Worm (Caenorhabditis elegans) whole organism, L4/young adult: ENCODE measurements around the gene Y40B10A.9.
"Not testable (repeated sequence)": the region's sequence is repeated elsewhere in the genome, so short reads cannot be mapped to it uniquely, and the experiment has no call there.

Experiments
- W03F9.2 ChIP-seq: fragments of 150-350 bp; optimal IDR thresholded peaks from 2 replicates; lab custom pipeline; 2014; ENCODE audit warnings: missing biosample characterization, missing genetic modification characterization
- dao-5 ChIP-seq: sonication (generic microtip); optimal IDR thresholded peaks from 2 replicates; lab custom pipeline; 2016; ENCODE audit warnings: missing genotype, missing genetic modification characterization, moderate library complexity, missing compliant biosample characterization
- him-1 ChIP-seq: sonication (generic microtip); optimal IDR thresholded peaks from 2 replicates; lab custom pipeline; 2016; ENCODE audit warnings: missing genotype, missing genetic modification reagents, missing genetic modification characterization, missing compliant biosample characterization

Y40B10A.9 gene

ce11 chrV:2085745-2086267, 13.1 kb upstream of the Y40B10A.9 start, which contains the start of gene F36F12.3:
Gene F36F12.3, plus strand, starts transcription at chrV:2085795.
- TF ChIP-seq W03F9.2 (tag; lab: Kevin White, UChicago); him-1 (tag; lab: Kevin White, UChicago); dao-5: not testable (repeated sequence)

- TF ChIP-seq him-1 (tag; lab: Kevin White, UChicago) (no peak), dao-5 (no peak), W03F9.2 (tag; lab: Kevin White, UChicago) (no peak)
Observed at ce11 chrV:2083869-2084268, 11.2 kb upstream of the Y40B10A.9 start.

ce11 chrV:2081894-2082293, 9.2 kb upstream of the Y40B10A.9 start:
- TF ChIP-seq W03F9.2 (tag; lab: Kevin White, UChicago) (no peak), him-1 (tag; lab: Kevin White, UChicago) (no peak), dao-5 (no peak)

- TF ChIP-seq dao-5 (no peak), him-1 (tag; lab: Kevin White, UChicago) (no peak)
Observed at ce11 chrV:2081269-2081668, 8.6 kb upstream of the Y40B10A.9 start.

- no peak for TF ChIP-seq dao-5
- no peak for TF ChIP-seq him-1 (tag; lab: Kevin White, UChicago)
- TF ChIP-seq W03F9.2 (tag; lab: Kevin White, UChicago) = no peak
Observed at ce11 chrV:2076043-2076442, 3.3 kb upstream of the Y40B10A.9 start.

- TF ChIP-seq W03F9.2 (tag; lab: Kevin White, UChicago) (no peak), him-1 (tag; lab: Kevin White, UChicago) (no peak), dao-5 (no peak)
Observed at ce11 chrV:2068728-2069443, 3.8 kb downstream of the Y40B10A.9 start.

- no peak for TF ChIP-seq him-1 (tag; lab: Kevin White, UChicago)
- no peak for TF ChIP-seq dao-5
- no peak for TF ChIP-seq W03F9.2 (tag; lab: Kevin White, UChicago)
Observed at ce11 chrV:2067985-2068499, 4.7 kb downstream of the Y40B10A.9 start, which contains the start of gene lbp-9. Gene lbp-9, plus strand, starts transcription at chrV:2068449.

ce11 chrV:2067419-2067818, 5.3 kb downstream of the Y40B10A.9 start:
- TF ChIP-seq him-1 (tag; lab: Kevin White, UChicago) (no peak), dao-5 (no peak), W03F9.2 (tag; lab: Kevin White, UChicago) (peak; percentile 44)

ce11 chrV:2066780-2067179, 5.9 kb downstream of the Y40B10A.9 start, which contains the start of gene nhr-86:
Gene nhr-86, minus strand, starts transcription at chrV:2066850.
- no peak for TF ChIP-seq dao-5
- TF ChIP-seq W03F9.2 (tag; lab: Kevin White, UChicago) = no peak
- TF ChIP-seq him-1 (tag; lab: Kevin White, UChicago) = no peak

- no peak for TF ChIP-seq W03F9.2 (tag; lab: Kevin White, UChicago)
- TF ChIP-seq him-1 (tag; lab: Kevin White, UChicago) = no peak
- no peak for TF ChIP-seq dao-5
Observed at ce11 chrV:2057324-2057723, 15.4 kb downstream of the Y40B10A.9 start, which contains the start of gene comt-3. Gene comt-3, plus strand, starts transcription at chrV:2057537.

- no peak for TF ChIP-seq dao-5
- TF ChIP-seq W03F9.2 (tag; lab: Kevin White, UChicago) = no peak
Observed at ce11 chrV:2055765-2056504, 16.8 kb downstream of the Y40B10A.9 start.

ce11 chrV:2054254-2054653, 18.5 kb downstream of the Y40B10A.9 start:
- TF ChIP-seq him-1 (tag; lab: Kevin White, UChicago) (no peak), W03F9.2 (tag; lab: Kevin White, UChicago) (no peak), dao-5 (no peak)

- no peak for TF ChIP-seq W03F9.2 (tag; lab: Kevin White, UChicago)
- no peak for TF ChIP-seq dao-5
- TF ChIP-seq him-1 (tag; lab: Kevin White, UChicago) = no peak
Observed at ce11 chrV:2053509-2053908, 19.2 kb downstream of the Y40B10A.9 start, which contains the start of gene comt-5. Gene comt-5, minus strand, starts transcription at chrV:2053609.

- TF ChIP-seq dao-5 (no peak), W03F9.2 (tag; lab: Kevin White, UChicago) (no peak), him-1 (tag; lab: Kevin White, UChicago) (no peak)
Observed at ce11 chrV:2051507-2051906, 21.2 kb downstream of the Y40B10A.9 start, which contains the start of gene Y40B10A.11. Gene Y40B10A.11, minus strand, starts transcription at chrV:2051607.
